Worm (Caenorhabditis elegans): ENCODE measurements around the gene Y66H1A.8.

Gene Y66H1A.8

DNA sequence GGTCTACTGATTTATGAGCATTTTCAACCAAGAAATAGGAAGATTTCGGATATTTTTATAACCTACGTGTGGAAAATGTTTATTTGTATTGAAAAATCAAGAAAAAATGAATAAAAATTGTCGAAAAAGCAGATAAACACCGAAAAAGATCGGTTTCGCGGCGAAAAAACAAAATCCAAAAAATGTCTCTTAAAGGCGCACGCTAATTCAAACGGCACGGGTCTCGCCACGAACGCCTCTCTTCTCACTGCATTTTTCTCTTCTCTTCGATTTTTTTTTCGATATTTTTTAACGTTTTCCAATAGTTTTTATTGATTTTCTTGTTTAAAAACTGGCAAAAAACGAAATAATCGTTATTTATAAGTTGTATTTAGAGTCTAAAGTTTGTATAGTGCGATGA lies 29.2 kb downstream of the Y66H1A.8 start (continued):
- no peak for TF ChIP-seq ceh-32 (tag; optimal IDR thresholded peaks at IDR 0.05; ENCODE audit: poor library complexity)

DNA sequence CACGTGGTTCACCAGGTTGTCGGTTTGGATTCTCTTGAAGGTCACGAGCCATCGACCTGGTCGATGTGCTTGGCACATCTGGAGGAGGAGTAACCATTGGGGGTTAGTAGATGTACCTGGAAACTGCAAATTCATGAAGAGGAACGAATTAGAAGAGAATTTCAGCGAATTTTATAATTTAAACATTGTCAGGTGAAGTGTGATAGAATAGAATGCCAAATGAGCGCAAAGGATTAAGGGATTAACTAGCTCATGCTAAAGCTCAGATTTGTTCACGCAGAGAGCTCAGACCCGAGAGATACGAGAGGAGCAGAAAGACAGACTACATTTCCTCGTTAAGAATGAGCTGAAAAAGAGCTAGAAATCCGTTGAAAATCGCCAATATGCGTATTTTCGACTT lies 29.7 kb downstream of the Y66H1A.8 start, which contains the start of gene daf-18:
daf-18 (minus strand) TSS at position 126 of the 400 bp plus-strand sequence.
- no peak for TF ChIP-seq hlh-30 (tag; optimal IDR thresholded peaks at IDR 0.05; ENCODE audit: insufficient read depth)
- no peak for TF ChIP-seq nhr-6 (tag; optimal IDR thresholded peaks at IDR 0.05)
- TF ChIP-seq fkh-10 (GFP tag; optimal IDR thresholded peaks at IDR 0.05), result no peak
- TF ChIP-seq T26A8.4 (GFP tag; IDR thresholded peaks at IDR 0.05), result no peak
- TF ChIP-seq dpl-1 (GFP tag; optimal IDR thresholded peaks at IDR 0.05), result no peak
- no peak for TF ChIP-seq lim-7 (GFP tag; IDR thresholded peaks at IDR 0.05)
- no peak for TF ChIP-seq jun-1 (tag; optimal IDR thresholded peaks at IDR 0.05)

DNA sequence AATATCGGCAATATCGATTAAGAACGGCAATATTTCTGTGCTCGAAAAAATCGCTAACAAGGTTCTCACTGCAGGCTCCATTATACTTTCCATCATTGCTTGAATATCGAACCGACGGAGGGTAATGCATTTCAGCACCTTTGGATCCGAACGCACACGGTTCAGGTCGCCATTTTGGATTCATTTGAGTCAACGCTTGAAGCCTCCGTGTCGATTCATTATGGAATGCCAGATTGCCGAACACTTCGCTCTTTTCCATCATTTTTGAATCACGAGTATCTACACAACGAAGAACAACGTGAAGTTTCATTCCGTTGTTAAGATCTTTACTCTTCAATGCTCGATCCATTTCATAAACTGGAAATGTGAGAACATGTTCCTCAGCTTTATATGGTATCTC lies 32.6 kb downstream of the Y66H1A.8 start:
- TF ChIP-seq aha-1 (tag) (peak; percentile 93), rbr-2 (tag; optimal IDR thresholded peaks at IDR 0.05) (no peak), unc-62 (GFP tag; optimal IDR thresholded peaks at IDR 0.05 in 1 of 2) (peak in 1 of 2 experiments; percentile 19), unc-62 (tag; optimal IDR thresholded peaks at IDR 0.05) (no peak)

ce11 chrIV:420686-421085 lies 34.0 kb downstream of the Y66H1A.8 start:
- no peak for TF ChIP-seq F49E8.2 (tag; optimal IDR thresholded peaks at IDR 0.05; ENCODE audit: borderline replicate concordance)
- TF ChIP-seq egl-43 (GFP tag; IDR thresholded peaks at IDR 0.05), result 0 out of 2 replicates have a peak, but pooled peaks have one; percentile 38

ce11 chrIV:419674-420073 lies 35.0 kb downstream of the Y66H1A.8 start, which contains the start of gene eri-1:
TSS of gene eri-1 (minus strand) at chrIV:419958.
- TF ChIP-seq ama-1 (optimal IDR thresholded peaks at IDR 0.05), result peak; percentile 6
- 0 out of 2 replicates have a peak, but pooled peaks have one; percentile 12 for TF ChIP-seq mdt-29 (GFP tag; IDR thresholded peaks at IDR 0.05)
- TF ChIP-seq egl-27 (tag; optimal IDR thresholded peaks at IDR 0.05), result no peak
- no peak for TF ChIP-seq nhr-25 (tag; optimal IDR thresholded peaks at IDR 0.05; ENCODE audit: borderline replicate concordance, insufficient read depth)
- TF ChIP-seq ztf-11 (tag; optimal IDR thresholded peaks at IDR 0.05), result no peak
- TF ChIP-seq rbr-2 (tag; optimal IDR thresholded peaks at IDR 0.05), result no peak
- TF ChIP-seq snpc-1.2 (GFP tag; IDR thresholded peaks at IDR 0.05), result peak; percentile 24; the same call in 1 of the 2 replicates
- no peak for TF ChIP-seq daf-16 (GFP tag; optimal IDR thresholded peaks at IDR 0.05)
- TF ChIP-seq daf-16 (tag; optimal IDR thresholded peaks at IDR 0.05), result no peak
- no peak for TF ChIP-seq spr-1 (tag; optimal IDR thresholded peaks at IDR 0.05)
- no peak for TF ChIP-seq ceh-32 (tag; optimal IDR thresholded peaks at IDR 0.05; ENCODE audit: poor library complexity)
- TF ChIP-seq F26F4.8 (GFP tag; conservative IDR thresholded peaks at IDR 0.05), result no peak
- TF ChIP-seq duxl-1 (tag; optimal IDR thresholded peaks at IDR 0.05; ENCODE audit: poor library complexity), result no peak
- no peak for TF ChIP-seq unc-130 (GFP tag; optimal IDR thresholded peaks at IDR 0.05)
- no peak for TF ChIP-seq T20F7.1 (GFP tag; optimal IDR thresholded peaks at IDR 0.05)
- TF ChIP-seq mes-2 (tag; optimal IDR thresholded peaks at IDR 0.05; ENCODE audit: poor library complexity, severe bottlenecking), result peak; percentile 0
- TF ChIP-seq lin-38 (GFP tag; IDR thresholded peaks at IDR 0.05), result no peak
- TF ChIP-seq fkh-10 (GFP tag; optimal IDR thresholded peaks at IDR 0.05), result no peak
- TF ChIP-seq set-16 (GFP tag; IDR thresholded peaks at IDR 0.05), result no peak
- no peak for TF ChIP-seq tag-97 (GFP tag; IDR thresholded peaks at IDR 0.05)
- no peak for TF ChIP-seq mxl-3 (GFP tag; optimal IDR thresholded peaks at IDR 0.05)
- no peak for TF ChIP-seq nhr-102 (tag; optimal IDR thresholded peaks at IDR 0.05)
- no peak for TF ChIP-seq lsy-2 (tag; optimal IDR thresholded peaks at IDR 0.05)
- TF ChIP-seq nhr-10 (tag; optimal IDR thresholded peaks at IDR 0.05), result no peak
- TF ChIP-seq saeg-2 (GFP tag; IDR thresholded peaks at IDR 0.05), result no peak
- TF ChIP-seq Y48G9A.11 (GFP tag; IDR thresholded peaks at IDR 0.05), result no peak
- TF ChIP-seq daf-12 (tag; optimal IDR thresholded peaks at IDR 0.05), result no peak
- no peak for TF ChIP-seq spr-3 (GFP tag; optimal IDR thresholded peaks at IDR 0.05)
- peak; percentile 13 for TF ChIP-seq aha-1 (tag)
- TF ChIP-seq php-3 (GFP tag; IDR thresholded peaks at IDR 0.05), result no peak
